Worm (Caenorhabditis elegans): ENCODE results near the gene abu-14.

DNA sequence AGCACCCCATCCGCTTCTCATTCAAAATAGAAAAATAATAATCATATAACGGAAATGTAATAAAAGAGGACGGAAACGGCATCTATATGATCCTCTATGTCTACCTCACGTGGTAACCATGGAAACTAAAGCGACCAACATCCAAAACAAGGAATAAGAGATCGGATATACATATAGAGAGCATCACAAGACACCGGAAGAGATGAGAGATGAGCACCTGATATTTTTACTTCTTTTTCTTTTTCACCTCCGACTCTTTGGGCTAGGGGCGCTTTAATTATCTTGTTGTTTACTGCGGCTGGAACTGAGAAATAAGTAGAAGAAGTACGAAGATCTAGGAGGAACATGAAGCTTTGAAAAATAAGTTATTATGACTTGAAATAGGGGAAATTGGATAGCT lies 36.8 kb upstream of the abu-14 start:
- TF ChIP-seq dao-5 (tag; optimal IDR thresholded peaks at IDR 0.05) (no peak), him-1 (tag; optimal IDR thresholded peaks at IDR 0.05) (no peak), W03F9.2 (tag; optimal IDR thresholded peaks at IDR 0.05) (no peak)
